Fruit fly (Drosophila melanogaster) whole organism, wandering third instar larva: ENCODE measurements around the gene CG9377.

Experiments used
- Abd-B ChIP-seq: fragments of >200 bp; optimal IDR thresholded peaks from 2 replicates; lab custom pipeline; 2017; ENCODE audit warnings: missing biosample characterization, missing genetic modification characterization
- N ChIP-seq: fragments of >200 bp; optimal IDR thresholded peaks from 2 replicates; lab custom pipeline; 2018; ENCODE audit warnings: missing biosample characterization, missing external identifiers, missing genetic modification characterization
- br ChIP-seq: fragments of 200-800 bp; sonication (Bioruptor generic); optimal IDR thresholded peaks from 2 replicates; lab custom pipeline; 2016; ENCODE audit warnings: missing biosample characterization, missing genetic modification characterization
- dl ChIP-seq, 2 experiments: fragments of 175-275, 200-275 bp in 1 of 2; fragments of 200-275 bp in 1 of 2; sonication (Bioruptor generic); optimal IDR thresholded peaks; lab custom pipeline; 2018; ENCODE audit warnings: mild to moderate bottlenecking in 2 of 2, missing biosample characterization in 2 of 2, missing genetic modification characterization in 2 of 2, moderate library complexity in 2 of 2; ENCODE audit not compliant: partially characterized antibody in 2 of 2, insufficient read depth in 1 of 2
- foxo ChIP-seq, 2 experiments: fragments of 200-800 bp; sonication (Bioruptor generic); optimal IDR thresholded peaks; 2 replicates in 1 of 2; 3 replicates in 1 of 2; lab custom pipeline; 2016 to 2017; ENCODE audit warnings: missing biosample characterization in 2 of 2, missing genetic modification characterization in 2 of 2
- h ChIP-seq: fragments of 200-800 bp; sonication (Bioruptor generic); optimal IDR thresholded peaks from 3 replicates; lab custom pipeline; 2016; ENCODE audit warnings: missing biosample characterization, mild to moderate bottlenecking, missing genetic modification characterization
- lola ChIP-seq: fragments of >200 bp; optimal IDR thresholded peaks from 2 replicates; lab custom pipeline; 2017; ENCODE audit warnings: missing biosample characterization, missing genetic modification characterization
- pan ChIP-seq: fragments of >200 bp; optimal IDR thresholded peaks from 2 replicates; lab custom pipeline; 2017
- rgr ChIP-seq: fragments of 200-800 bp; sonication (Bioruptor generic); optimal IDR thresholded peaks from 3 replicates; lab custom pipeline; 2016; ENCODE audit warnings: missing biosample characterization, mild to moderate bottlenecking, missing genetic modification characterization
- sv ChIP-seq: fragments of 200-800 bp; sonication (Bioruptor generic); optimal IDR thresholded peaks from 3 replicates; lab custom pipeline; 2016; ENCODE audit warnings: missing biosample characterization, missing genetic modification characterization
- usp ChIP-seq: fragments of >200 bp; optimal IDR thresholded peaks from 2 replicates; lab custom pipeline; 2017; ENCODE audit warnings: missing biosample characterization, missing genetic modification characterization

dm6 chr2L:13331021-13331420 is 30.3 kb downstream of the CG9377 start, which contains the start of gene hbt:
- no peak for TF ChIP-seq foxo (GFP tag; optimal IDR thresholded peaks at IDR 0.05; lab: Kevin White, UChicago)
- TF ChIP-seq N (GFP tag; lab: Kevin White, UChicago), result no peak
- TF ChIP-seq sv (GFP tag; lab: Kevin White, UChicago), result no peak
- TF ChIP-seq br (GFP tag; lab: Kevin White, UChicago), result no peak
- TF ChIP-seq usp (GFP tag; lab: Kevin White, UChicago), result no peak
- TF ChIP-seq dl (GFP tag; optimal IDR thresholded peaks at IDR 0.05; lab: Kevin White, UChicago; ENCODE audit: insufficient read depth in 1 of 2, partially characterized antibody in 2 of 2), result no peak
- no peak for TF ChIP-seq h (GFP tag; lab: Kevin White, UChicago)
- no peak for TF ChIP-seq Abd-B
- no peak for TF ChIP-seq lola
- no peak for TF ChIP-seq rgr (GFP tag; lab: Kevin White, UChicago)
- no peak for TF ChIP-seq pan
